Worm (Caenorhabditis elegans) whole organism, L2 larva: ENCODE measurements around the gene F21C10.7.

Source experiments
- C34F6.9 ChIP-seq: fragments of 150-350 bp; optimal IDR thresholded peaks from 2 replicates; lab custom pipeline; 2014; ENCODE audit warnings: missing biosample characterization, missing genetic modification characterization
- F13H6.1 ChIP-seq: sonication (generic microtip); optimal IDR thresholded peaks from 2 replicates; lab custom pipeline; 2016; ENCODE audit warnings: missing genetic modification characterization, missing compliant biosample characterization
- R02D3.7 ChIP-seq: fragments of 150-350 bp; optimal IDR thresholded peaks from 2 replicates; lab custom pipeline; 2014; ENCODE audit warnings: missing biosample characterization, missing genetic modification characterization
- Y55F3AM.14 ChIP-seq: fragments of 200-800 bp; sonication (Bioruptor generic); optimal IDR thresholded peaks from 2 replicates; lab custom pipeline; 2018; ENCODE audit warnings: mild to moderate bottlenecking, missing genetic modification characterization, missing compliant biosample characterization
- alr-1 ChIP-seq: fragments of 150-350 bp; optimal IDR thresholded peaks from 2 replicates; lab custom pipeline; 2014; ENCODE audit warnings: missing biosample characterization, missing genetic modification characterization
- aly-2 ChIP-seq: fragments of 150-350 bp; optimal IDR thresholded peaks from 2 replicates; lab custom pipeline; 2014; ENCODE audit warnings: missing biosample characterization, missing genetic modification characterization
- ama-1 ChIP-seq: fragments of 150-350 bp; optimal IDR thresholded peaks from 2 replicates; lab custom pipeline; 2018; ENCODE audit warnings: inconsistent platforms
- blmp-1 ChIP-seq: sonication (generic microtip); optimal IDR thresholded peaks from 2 replicates; lab custom pipeline; 2017; ENCODE audit warnings: missing genetic modification characterization, mild to moderate bottlenecking, missing compliant biosample characterization, antibody characterized with exemption, moderate library complexity; ENCODE audit not compliant: insufficient read depth
- ceh-16 ChIP-seq: fragments of 150-350 bp; optimal IDR thresholded peaks from 2 replicates; lab custom pipeline; 2014; ENCODE audit warnings: missing biosample characterization, missing genetic modification characterization
- crh-2 ChIP-seq: sonication (generic microtip); optimal IDR thresholded peaks from 2 replicates; lab custom pipeline; 2017; ENCODE audit warnings: missing biosample characterization, missing genetic modification characterization
- dmd-4 ChIP-seq: sonication (generic microtip); optimal IDR thresholded peaks from 2 replicates; lab custom pipeline; 2017; ENCODE audit warnings: missing biosample characterization, missing genetic modification characterization
- elt-1 ChIP-seq: fragments of 150-350 bp; optimal IDR thresholded peaks from 2 replicates; lab custom pipeline; 2014; ENCODE audit warnings: missing biosample characterization, missing genetic modification characterization
- elt-3 ChIP-seq: sonication (generic microtip); optimal IDR thresholded peaks from 2 replicates; lab custom pipeline; 2017; ENCODE audit warnings: missing biosample characterization, missing genetic modification characterization
- fos-1 ChIP-seq: fragments of 150-350 bp; optimal IDR thresholded peaks from 2 replicates; lab custom pipeline; 2014; ENCODE audit warnings: missing biosample characterization, missing genetic modification characterization
- gmeb-1 ChIP-seq: fragments of 150-350 bp; optimal IDR thresholded peaks from 2 replicates; lab custom pipeline; 2014; ENCODE audit warnings: missing biosample characterization, missing genetic modification characterization
- lin-11 ChIP-seq: fragments of 150-350 bp; sonication (generic microtip); optimal IDR thresholded peaks from 2 replicates; lab custom pipeline; 2014; ENCODE audit warnings: missing biosample characterization, missing genetic modification characterization, inconsistent platforms, mixed read lengths
- lin-39 ChIP-seq: fragments of 150-350 bp; optimal IDR thresholded peaks from 2 replicates; lab custom pipeline; 2014; ENCODE audit warnings: missing biosample characterization, missing genetic modification reagents, missing genetic modification characterization
- lsy-2 ChIP-seq, 2 experiments: fragments of 150-350 bp in 1 of 2; sonication (generic microtip) in 1 of 2; optimal IDR thresholded peaks; 2 replicates each; lab custom pipeline; 2014 to 2017; ENCODE audit warnings: missing biosample characterization in 2 of 2, missing genetic modification characterization in 2 of 2
- mbf-1 ChIP-seq: sonication (generic microtip); optimal IDR thresholded peaks from 2 replicates; lab custom pipeline; 2017; ENCODE audit warnings: missing biosample characterization, missing genetic modification characterization
- mdl-1 ChIP-seq, 2 experiments: fragments of 150-350 bp in 1 of 2; sonication (generic microtip) in 1 of 2; optimal IDR thresholded peaks; 2 replicates each; lab custom pipeline; 2017; ENCODE audit warnings: missing biosample characterization in 2 of 2, missing genetic modification characterization in 2 of 2
- nhr-10 ChIP-seq: sonication (generic microtip); optimal IDR thresholded peaks from 2 replicates; lab custom pipeline; 2017; ENCODE audit warnings: missing biosample characterization, missing genetic modification characterization
- nhr-11 ChIP-seq: fragments of 150-350 bp; optimal IDR thresholded peaks from 2 replicates; lab custom pipeline; 2014; ENCODE audit warnings: missing biosample characterization, missing genetic modification characterization
- nhr-129 ChIP-seq: fragments of 150-350 bp; optimal IDR thresholded peaks from 2 replicates; lab custom pipeline; 2014; ENCODE audit warnings: missing biosample characterization, missing genetic modification characterization
- nhr-23 ChIP-seq: fragments of 150-350 bp; optimal IDR thresholded peaks from 2 replicates; lab custom pipeline; 2014; ENCODE audit warnings: missing biosample characterization, missing genetic modification reagents, missing genetic modification characterization
- nhr-237 ChIP-seq: fragments of 150-350 bp; optimal IDR thresholded peaks from 2 replicates; lab custom pipeline; 2014; ENCODE audit warnings: missing biosample characterization, missing genetic modification characterization
- nhr-25 ChIP-seq: fragments of 150-350 bp; sonication (generic microtip); optimal IDR thresholded peaks from 3 replicates; lab custom pipeline; 2014; ENCODE audit warnings: missing biosample characterization, missing genetic modification characterization
- nhr-6 ChIP-seq: fragments of 150-350 bp; optimal IDR thresholded peaks from 2 replicates; lab custom pipeline; 2014; ENCODE audit warnings: missing biosample characterization, missing genetic modification characterization
- peb-1 ChIP-seq: fragments of 150-350 bp; optimal IDR thresholded peaks from 2 replicates; lab custom pipeline; 2014; ENCODE audit warnings: missing biosample characterization, missing genetic modification characterization
- sem-4 ChIP-seq: fragments of 150-350 bp; optimal IDR thresholded peaks from 2 replicates; lab custom pipeline; 2014; ENCODE audit warnings: missing biosample characterization, missing genetic modification reagents, missing genetic modification characterization
- skn-1 ChIP-seq: sonication (generic microtip); optimal IDR thresholded peaks from 2 replicates; lab custom pipeline; 2017; ENCODE audit warnings: missing biosample characterization, missing genetic modification characterization
- sma-3 ChIP-seq: sonication (generic microtip); optimal IDR thresholded peaks from 2 replicates; lab custom pipeline; 2016; ENCODE audit warnings: missing genetic modification reagents, missing genetic modification characterization, missing compliant biosample characterization
- sma-9 ChIP-seq, 2 experiments: fragments of 150-350 bp in 1 of 2; sonication (generic microtip) in 1 of 2; optimal IDR thresholded peaks; 2 replicates each; lab custom pipeline; 2014 to 2016; ENCODE audit warnings: missing genetic modification characterization in 2 of 2, mild to moderate bottlenecking in 1 of 2, missing biosample characterization in 1 of 2, missing compliant biosample characterization in 1 of 2, missing genetic modification reagents in 1 of 2, moderate library complexity in 1 of 2
- snpc-4 ChIP-seq: fragments of 150-350 bp; optimal IDR thresholded peaks from 2 replicates; lab custom pipeline; 2014; ENCODE audit warnings: missing biosample characterization, missing genetic modification characterization
- unc-39 ChIP-seq: fragments of 150-350 bp; optimal IDR thresholded peaks from 2 replicates; lab custom pipeline; 2014; ENCODE audit warnings: missing biosample characterization, missing genetic modification characterization
- zag-1 ChIP-seq: fragments of 150-350 bp; optimal IDR thresholded peaks from 2 replicates; lab custom pipeline; 2014; ENCODE audit warnings: missing biosample characterization, missing genetic modification characterization
- ztf-4 ChIP-seq: fragments of 150-350 bp; optimal IDR thresholded peaks from 2 replicates; lab custom pipeline; 2014; ENCODE audit warnings: missing biosample characterization, missing genetic modification characterization

F21C10.7 gene

ce11 chrV:9112467-9112866 is at the start of gene F21C10.7:
Gene F21C10.7 (plus strand): TSS chrV:9112767.
- TF ChIP-seq nhr-129 (tag; lab: Kevin White, UChicago) (no peak), F13H6.1 (tag; lab: Kevin White, UChicago) (no peak), blmp-1 (tag; lab: Kevin White, UChicago) (no peak), aly-2 (tag; lab: Kevin White, UChicago) (no peak), nhr-6 (tag; lab: Kevin White, UChicago) (no peak), gmeb-1 (tag; lab: Kevin White, UChicago) (no peak), mbf-1 (tag; lab: Kevin White, UChicago) (no peak), dmd-4 (no peak), sma-3 (GFP tag; lab: Kevin White, UChicago) (no peak), nhr-25 (no peak), nhr-10 (tag; lab: Kevin White, UChicago) (no peak), lin-11 (tag; lab: Kevin White, UChicago) (no peak), snpc-4 (no peak), fos-1 (tag; lab: Kevin White, UChicago) (no peak), unc-39 (tag; lab: Kevin White, UChicago) (no peak), alr-1 (tag; lab: Kevin White, UChicago) (no peak), sem-4 (tag; lab: Kevin White, UChicago) (no peak), nhr-237 (no peak)

ce11 chrV:9063134-9063533 is 49.4 kb upstream of the F21C10.7 start:
- no peak for TF ChIP-seq nhr-23 (tag; lab: Kevin White, UChicago)
- TF ChIP-seq alr-1 (tag; lab: Kevin White, UChicago): no peak
- TF ChIP-seq lin-39 (tag; lab: Kevin White, UChicago): no peak
- peak; percentile 27 for TF ChIP-seq nhr-25
- no peak for TF ChIP-seq lsy-2 (tag; optimal IDR thresholded peaks at IDR 0.05; lab: Kevin White, UChicago)

- TF ChIP-seq nhr-6 (tag; lab: Kevin White, UChicago) (no peak), nhr-129 (tag; lab: Kevin White, UChicago) (no peak), Y55F3AM.14 (GFP tag; lab: Kevin White, UChicago) (no peak), lsy-2 (tag; optimal IDR thresholded peaks at IDR 0.05; lab: Kevin White, UChicago) (no peak), unc-39 (tag; lab: Kevin White, UChicago) (no peak), nhr-237 (no peak), C34F6.9 (tag; lab: Kevin White, UChicago) (no peak), dmd-4 (no peak), nhr-23 (tag; lab: Kevin White, UChicago) (no peak), blmp-1 (tag; lab: Kevin White, UChicago) (no peak), snpc-4 (no peak), nhr-11 (no peak), peb-1 (tag; lab: Kevin White, UChicago) (no peak), ztf-4 (tag; lab: Kevin White, UChicago) (no peak), sem-4 (tag; lab: Kevin White, UChicago) (no peak), lin-39 (tag; lab: Kevin White, UChicago) (no peak), crh-2 (no peak), R02D3.7 (no peak)
Observed at ce11 chrV:9065001-9065400, 47.6 kb upstream of the F21C10.7 start.

ce11 chrV:9065915-9066314 is 46.7 kb upstream of the F21C10.7 start:
- TF ChIP-seq nhr-25 (peak; percentile 35), blmp-1 (tag; lab: Kevin White, UChicago) (peak; percentile 61), fos-1 (tag; lab: Kevin White, UChicago) (no peak), ceh-16 (peak; percentile 30), sma-9 (GFP tag; optimal IDR thresholded peaks at IDR 0.05; lab: Kevin White, UChicago) (peak; percentile 25), sma-9 (tag; optimal IDR thresholded peaks at IDR 0.05; lab: Kevin White, UChicago) (no peak)

- TF ChIP-seq zag-1: no peak
- TF ChIP-seq C34F6.9 (tag; lab: Kevin White, UChicago): no peak
- TF ChIP-seq elt-3 (tag; lab: Kevin White, UChicago): no peak
- no peak for TF ChIP-seq mdl-1 (tag; optimal IDR thresholded peaks at IDR 0.05; lab: Kevin White, UChicago)
- no peak for TF ChIP-seq sem-4 (tag; lab: Kevin White, UChicago)
- no peak for TF ChIP-seq peb-1 (tag; lab: Kevin White, UChicago)
- TF ChIP-seq R02D3.7: no peak
- no peak for TF ChIP-seq elt-1 (tag; lab: Kevin White, UChicago)
- no peak for TF ChIP-seq sma-9 (GFP tag; optimal IDR thresholded peaks at IDR 0.05; lab: Kevin White, UChicago)
- no peak for TF ChIP-seq sma-9 (tag; optimal IDR thresholded peaks at IDR 0.05; lab: Kevin White, UChicago)
- no peak for TF ChIP-seq skn-1
- TF ChIP-seq nhr-10 (tag; lab: Kevin White, UChicago): no peak
- no peak for TF ChIP-seq alr-1 (tag; lab: Kevin White, UChicago)
- no peak for TF ChIP-seq ama-1 (lab: Kevin White, UChicago)
- TF ChIP-seq nhr-23 (tag; lab: Kevin White, UChicago): no peak
Observed at ce11 chrV:9067678-9068077, 44.9 kb upstream of the F21C10.7 start, which contains the start of gene fip-2. Gene fip-2 (plus strand): TSS chrV:9067978.
